Worm (Caenorhabditis elegans): ENCODE data around the gene Y41G9A.17.

- TF ChIP-seq him-1 (tag; optimal IDR thresholded peaks at IDR 0.05): no peak
- TF ChIP-seq W03F9.2 (tag; optimal IDR thresholded peaks at IDR 0.05): no peak
- no peak for TF ChIP-seq dao-5 (tag; optimal IDR thresholded peaks at IDR 0.05)
Measured at ce11 chrX:2970212-2970611, 29.3 kb downstream of the Y41G9A.17 start.
